Worm (Caenorhabditis elegans): ENCODE data around the gene C06A1.3.

Gene C06A1.3

DNA sequence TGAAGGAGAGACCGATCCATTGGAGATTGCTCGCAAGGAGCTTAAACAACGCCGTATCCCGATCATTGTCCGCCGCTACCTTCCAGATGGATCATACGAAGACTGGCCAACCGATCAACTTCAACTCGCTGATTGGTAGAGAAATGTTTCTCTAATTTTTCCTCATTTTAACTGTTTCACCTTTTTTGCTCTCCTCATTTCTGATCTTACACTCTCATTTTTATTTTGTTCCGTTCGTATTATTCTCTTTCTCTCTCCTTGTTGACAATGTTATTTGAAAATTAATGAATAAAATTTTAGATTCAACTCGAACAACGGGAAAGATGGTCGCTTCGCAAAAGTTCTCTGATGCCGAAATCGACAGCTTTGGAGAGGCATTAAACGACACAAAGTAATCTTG, 7.6 kb downstream of the C06A1.3 start, which contains the start of gene dohh-1:
dohh-1 (plus strand) TSS at position 301 of the 400 bp plus-strand sequence.
- TF ChIP-seq hlh-6 (tag; optimal IDR thresholded peaks at IDR 0.05), result no peak
- no peak for TF ChIP-seq syd-9 (tag; optimal IDR thresholded peaks at IDR 0.05)
- no peak for TF ChIP-seq dve-1 (tag; optimal IDR thresholded peaks at IDR 0.05)
- TF ChIP-seq pha-4 (tag; optimal IDR thresholded peaks at IDR 0.05), result no peak
- no peak for TF ChIP-seq ref-2 (tag; optimal IDR thresholded peaks at IDR 0.05)
- no peak for TF ChIP-seq pha-2 (tag; optimal IDR thresholded peaks at IDR 0.05)
- TF ChIP-seq F13H6.1 (tag; optimal IDR thresholded peaks at IDR 0.05), result no peak
- no peak for TF ChIP-seq fkh-10 (GFP tag; optimal IDR thresholded peaks at IDR 0.05)
- TF ChIP-seq ceh-48 (tag; optimal IDR thresholded peaks at IDR 0.05), result no peak
- no peak for TF ChIP-seq elt-2 (tag; optimal IDR thresholded peaks at IDR 0.05)
- TF ChIP-seq sox-4 (tag; optimal IDR thresholded peaks at IDR 0.05), result no peak
- TF ChIP-seq unc-86 (tag; optimal IDR thresholded peaks at IDR 0.05), result no peak
- TF ChIP-seq tbx-7 (tag; optimal IDR thresholded peaks at IDR 0.05), result no peak
- no peak for TF ChIP-seq pqm-1 (tag; optimal IDR thresholded peaks at IDR 0.05)

DNA sequence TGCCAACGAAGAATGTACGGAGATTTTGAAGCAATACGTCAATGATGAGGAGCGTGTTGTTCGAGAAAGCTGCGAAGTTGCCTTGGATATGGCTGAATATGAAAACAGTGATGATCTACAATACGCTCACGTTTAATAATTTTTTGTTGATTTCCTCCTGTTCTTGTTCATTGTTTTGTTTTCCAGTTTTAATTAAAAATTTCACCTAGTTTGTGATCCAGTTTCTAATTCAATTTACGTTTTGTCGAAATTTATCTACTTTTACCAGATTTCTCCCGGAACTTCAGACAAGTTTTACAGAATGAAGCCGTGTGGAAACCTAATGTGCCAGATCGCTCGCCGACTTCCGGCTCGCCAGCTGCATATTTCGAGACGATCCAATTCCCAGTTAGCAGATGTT, 8.8 kb downstream of the C06A1.3 start, which contains the start of gene dap-3:
dap-3 (plus strand) TSS at position 301 of the 400 bp plus-strand sequence.
- TF ChIP-seq K09A11.1 (tag; optimal IDR thresholded peaks at IDR 0.05; ENCODE audit: insufficient read depth) (no peak), pha-2 (tag; optimal IDR thresholded peaks at IDR 0.05) (no peak), che-1 (tag; optimal IDR thresholded peaks at IDR 0.05) (no peak), ttx-3 (tag; optimal IDR thresholded peaks at IDR 0.05) (no peak)

DNA sequence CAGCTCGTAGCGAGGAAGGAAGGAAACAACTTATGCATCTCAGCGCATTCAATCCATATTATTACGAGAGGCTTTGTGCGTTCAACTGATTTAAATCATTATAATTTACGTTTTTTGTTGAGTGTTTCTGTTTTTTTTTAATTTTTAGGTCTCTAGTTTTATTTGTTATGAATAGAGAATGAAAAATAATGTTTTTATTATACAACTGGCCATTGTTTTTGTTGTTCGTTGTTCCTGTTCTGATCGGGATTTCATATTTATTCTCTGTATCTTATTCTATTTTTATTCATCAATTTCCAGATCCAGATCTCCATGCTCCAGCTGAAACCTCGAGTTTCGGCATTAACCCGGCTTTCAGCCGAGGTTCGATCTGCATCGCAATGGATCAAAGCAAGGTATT, 10.3 kb downstream of the C06A1.3 start, which contains the start of gene mrps-22:
mrps-22 (plus strand) TSS at position 301 of the 400 bp plus-strand sequence.
- no peak for TF ChIP-seq pha-4 (tag; optimal IDR thresholded peaks at IDR 0.05)
- TF ChIP-seq ztf-16 (tag; optimal IDR thresholded peaks at IDR 0.05), result no peak
- TF ChIP-seq hlh-8 (tag; optimal IDR thresholded peaks at IDR 0.05), result no peak
- TF ChIP-seq ama-1 (optimal IDR thresholded peaks at IDR 0.05), result no peak
- no peak for TF ChIP-seq pros-1 (tag; optimal IDR thresholded peaks at IDR 0.05)
- no peak for TF ChIP-seq ceh-6 (GFP tag; optimal IDR thresholded peaks at IDR 0.05)
- TF ChIP-seq che-1 (tag; optimal IDR thresholded peaks at IDR 0.05), result no peak

DNA sequence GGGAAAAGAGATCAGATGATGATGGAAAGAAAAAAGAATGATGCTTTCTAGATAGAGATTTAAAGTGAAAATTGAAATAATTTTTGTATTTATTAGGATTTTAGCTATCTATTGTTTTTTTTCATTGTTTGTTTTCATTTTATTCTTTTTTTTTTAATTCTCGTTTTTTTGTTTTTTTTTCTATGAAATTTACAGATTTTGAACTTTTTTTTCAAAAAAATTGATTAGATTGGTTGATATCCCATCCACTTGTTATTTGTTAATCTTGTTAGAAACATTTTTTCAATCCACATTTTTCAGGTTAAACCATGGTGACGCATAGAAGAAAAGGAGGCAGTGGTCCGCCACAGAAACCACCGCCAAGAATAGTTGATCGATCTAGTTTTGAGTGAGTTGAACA, 12.0 kb downstream of the C06A1.3 start, which contains the start of gene algn-9:
algn-9 (plus strand) TSS at position 301 of the 400 bp plus-strand sequence.
- TF ChIP-seq C08G9.2 (tag; optimal IDR thresholded peaks at IDR 0.05) (no peak), pros-1 (tag; optimal IDR thresholded peaks at IDR 0.05) (no peak), ttx-3 (tag; optimal IDR thresholded peaks at IDR 0.05) (no peak), ceh-30 (tag; optimal IDR thresholded peaks at IDR 0.05) (no peak), ceh-2 (tag; optimal IDR thresholded peaks at IDR 0.05) (no peak), ama-1 (optimal IDR thresholded peaks at IDR 0.05) (no peak), ceh-24 (tag; optimal IDR thresholded peaks at IDR 0.05) (no peak), sdc-2 (tag; optimal IDR thresholded peaks at IDR 0.05) (no peak), che-1 (tag; optimal IDR thresholded peaks at IDR 0.05) (no peak), syd-9 (tag; optimal IDR thresholded peaks at IDR 0.05) (no peak), nhr-11 (tag; optimal IDR thresholded peaks at IDR 0.05) (no peak), ceh-9 (tag; optimal IDR thresholded peaks at IDR 0.05) (no peak), odd-2 (tag; optimal IDR thresholded peaks at IDR 0.05) (no peak), ceh-6 (GFP tag; optimal IDR thresholded peaks at IDR 0.05) (no peak), dve-1 (tag; optimal IDR thresholded peaks at IDR 0.05) (no peak), unc-86 (tag; optimal IDR thresholded peaks at IDR 0.05) (no peak), ceh-22 (tag; optimal IDR thresholded peaks at IDR 0.05) (no peak), ceh-14 (tag; optimal IDR thresholded peaks at IDR 0.05) (no peak)

DNA sequence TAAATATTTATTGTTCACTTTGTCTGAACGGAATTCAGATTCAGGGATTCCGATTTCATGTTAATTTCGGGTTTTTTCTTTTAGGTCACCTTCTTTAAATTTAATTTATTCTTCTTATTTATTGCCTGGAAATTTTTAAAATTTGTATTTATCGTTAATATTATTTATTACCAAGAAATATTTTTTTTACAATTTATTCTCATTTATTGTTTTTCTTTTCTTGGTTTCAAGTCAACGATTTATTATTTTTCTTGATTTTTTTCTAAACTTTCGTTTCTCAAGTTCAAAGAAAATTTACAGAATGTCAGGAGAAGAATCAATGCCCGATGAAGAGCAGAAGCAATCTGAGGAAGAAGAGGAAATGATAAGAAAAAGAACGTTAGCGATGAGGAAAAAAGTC, 15.7 kb downstream of the C06A1.3 start, which contains the start of gene crn-3:
crn-3 (plus strand) TSS at position 301 of the 400 bp plus-strand sequence.
- no peak for TF ChIP-seq K09A11.1 (tag; optimal IDR thresholded peaks at IDR 0.05; ENCODE audit: insufficient read depth)
- no peak for TF ChIP-seq unc-42 (tag; optimal IDR thresholded peaks at IDR 0.05)
- TF ChIP-seq che-1 (tag; optimal IDR thresholded peaks at IDR 0.05), result no peak
- no peak for TF ChIP-seq hlh-30 (tag; optimal IDR thresholded peaks at IDR 0.05; ENCODE audit: insufficient read depth)
- no peak for TF ChIP-seq pag-3 (tag; optimal IDR thresholded peaks at IDR 0.05; ENCODE audit: borderline replicate concordance)
- TF ChIP-seq syd-9 (tag; optimal IDR thresholded peaks at IDR 0.05), result no peak
- no peak for TF ChIP-seq sox-4 (tag; optimal IDR thresholded peaks at IDR 0.05)
- no peak for TF ChIP-seq elt-2 (tag; optimal IDR thresholded peaks at IDR 0.05)
- no peak for TF ChIP-seq tbx-2 (tag; optimal IDR thresholded peaks at IDR 0.05)
- TF ChIP-seq ceh-6 (GFP tag; optimal IDR thresholded peaks at IDR 0.05), result no peak
- no peak for TF ChIP-seq ceh-18 (tag; optimal IDR thresholded peaks at IDR 0.05)

Data from whole organism, late embryonic.